Worm (Caenorhabditis elegans) whole organism, late embryonic: ENCODE results near the gene fbxb-3.

Source experiments
- C38D4.7 ChIP-seq: fragments of 200-800 bp; sonication (Bioruptor generic); optimal IDR thresholded peaks from 2 replicates; lab custom pipeline; 2018; ENCODE audit warnings: mild to moderate bottlenecking, missing genetic modification characterization, moderate library complexity, missing compliant biosample characterization
- K02D7.2 ChIP-seq: sonication (generic microtip); optimal IDR thresholded peaks from 2 replicates; lab custom pipeline; 2017; ENCODE audit warnings: mild to moderate bottlenecking, missing genetic modification characterization, missing compliant biosample characterization
- ceh-24 ChIP-seq: sonication (generic microtip); optimal IDR thresholded peaks from 2 replicates; lab custom pipeline; 2016; ENCODE audit warnings: mild to moderate bottlenecking, missing genetic modification characterization, missing compliant biosample characterization
- ceh-45 ChIP-seq: fragments of 200-800 bp; sonication (Bioruptor generic); IDR thresholded peaks from 2 replicates; pipeline ENCODE4 v1.3.6; 2022; ENCODE audit warnings: missing genetic modification reagents, missing genetic modification characterization, missing compliant biosample characterization
- che-1 ChIP-seq: sonication (generic microtip); optimal IDR thresholded peaks from 2 replicates; lab custom pipeline; 2016; ENCODE audit warnings: mild to moderate bottlenecking, missing genetic modification characterization, missing compliant biosample characterization
- ets-4 ChIP-seq: sonication (generic microtip); optimal IDR thresholded peaks from 2 replicates; lab custom pipeline; 2016; ENCODE audit warnings: missing genetic modification characterization, missing compliant biosample characterization
- nhr-11 ChIP-seq: fragments of 150-350 bp; optimal IDR thresholded peaks from 2 replicates; lab custom pipeline; 2014; ENCODE audit warnings: missing biosample characterization, missing genetic modification characterization
- pag-3 ChIP-seq: sonication (generic microtip); optimal IDR thresholded peaks from 2 replicates; lab custom pipeline; 2016; ENCODE audit warnings: missing compliant biosample characterization, missing genetic modification characterization, borderline replicate concordance
- pax-1 ChIP-seq: fragments of 150-350 bp; optimal IDR thresholded peaks from 2 replicates; lab custom pipeline; 2014; ENCODE audit warnings: missing biosample characterization, missing genetic modification characterization
- pqm-1 ChIP-seq: sonication (generic microtip); optimal IDR thresholded peaks from 2 replicates; lab custom pipeline; 2016; ENCODE audit warnings: missing genetic modification characterization, missing compliant biosample characterization
- syd-9 ChIP-seq: sonication (generic microtip); optimal IDR thresholded peaks from 2 replicates; lab custom pipeline; 2016; ENCODE audit warnings: mild to moderate bottlenecking, missing genetic modification characterization, moderate library complexity, missing compliant biosample characterization
- tbx-7 ChIP-seq: sonication (generic microtip); optimal IDR thresholded peaks from 2 replicates; lab custom pipeline; 2016; ENCODE audit warnings: missing genotype, missing genetic modification characterization, missing compliant biosample characterization
- ttx-3 ChIP-seq: sonication (generic microtip); optimal IDR thresholded peaks from 2 replicates; lab custom pipeline; 2016; ENCODE audit warnings: missing genetic modification reagents, missing genetic modification characterization, missing compliant biosample characterization
- unc-86 ChIP-seq: sonication (generic microtip); optimal IDR thresholded peaks from 2 replicates; lab custom pipeline; 2016; ENCODE audit warnings: missing genetic modification characterization, missing compliant biosample characterization

DNA sequence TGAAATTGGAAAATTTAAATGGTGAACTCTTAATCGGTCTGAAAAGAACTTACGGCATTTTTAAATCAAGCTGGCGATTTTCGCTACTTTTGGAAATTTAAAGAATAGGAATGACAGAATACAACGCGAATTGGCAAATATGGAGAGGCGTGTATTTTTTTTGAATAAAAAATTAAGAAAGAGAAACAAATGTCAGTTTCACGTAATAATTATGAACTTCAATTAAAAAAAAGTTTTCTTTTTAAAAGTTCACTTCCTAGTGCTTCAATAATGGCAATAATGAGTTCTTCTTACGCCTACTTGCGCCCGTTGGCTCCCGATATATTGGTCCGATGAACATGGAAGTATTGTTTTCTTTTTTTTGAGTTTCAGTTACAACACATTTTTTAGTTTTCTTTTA is 38.9 kb downstream of the fbxb-3 start, which contains the start of gene pph-2:
- TF ChIP-seq pqm-1 (tag; lab: Kevin White, UChicago) (no peak), syd-9 (no peak), unc-86 (tag; lab: Kevin White, UChicago) (no peak), ttx-3 (tag; lab: Kevin White, UChicago) (no peak), C38D4.7 (no peak), che-1 (tag; lab: Kevin White, UChicago) (no peak), ceh-45 (no peak), pag-3 (tag; lab: Kevin White, UChicago) (no peak), ets-4 (tag; lab: Kevin White, UChicago) (no peak), pax-1 (no peak), nhr-11 (tag; lab: Kevin White, UChicago) (no peak), ceh-24 (tag; lab: Kevin White, UChicago) (no peak), tbx-7 (tag; lab: Kevin White, UChicago) (no peak), K02D7.2 (tag; lab: Kevin White, UChicago) (no peak)
